Worm (Caenorhabditis elegans) whole organism, young adult: ENCODE measurements around the gene M02D8.2.

Experiments
- C06A6.2 ChIP-seq: fragments of 200-800 bp; sonication (Bioruptor generic); conservative IDR thresholded peaks from 2 replicates; pipeline ENCODE4 v1.3.6; 2022; ENCODE audit warnings: missing genetic modification characterization, missing compliant biosample characterization
- F22D6.2 ChIP-seq: sonication (generic microtip); optimal IDR thresholded peaks from 2 replicates; lab custom pipeline; 2016; ENCODE audit warnings: mild to moderate bottlenecking, missing genetic modification characterization, missing compliant biosample characterization
- F39B2.1 ChIP-seq: fragments of 200-800 bp; sonication (Bioruptor generic); IDR thresholded peaks from 2 replicates; pipeline ENCODE4 v1.3.6; 2022; ENCODE audit warnings: missing genetic modification reagents, missing genetic modification characterization, missing compliant biosample characterization
- F49E8.2 ChIP-seq: sonication (generic microtip); optimal IDR thresholded peaks from 3 replicates; lab custom pipeline; 2017; ENCODE audit warnings: missing genetic modification characterization, mild to moderate bottlenecking, missing compliant biosample characterization, antibody characterized with exemption, moderate library complexity; ENCODE audit not compliant: insufficient read depth
- F52B5.7 ChIP-seq: sonication (generic microtip); optimal IDR thresholded peaks from 2 replicates; lab custom pipeline; 2016; ENCODE audit warnings: mild to moderate bottlenecking, missing genetic modification characterization, missing compliant biosample characterization
- Y53F4B.3 ChIP-seq: fragments of 200-800 bp; sonication (Bioruptor generic); IDR thresholded peaks from 2 replicates; pipeline ENCODE4 v1.3.6; 2022; ENCODE audit warnings: missing genetic modification reagents, missing genetic modification characterization, missing compliant biosample characterization
- Y56A3A.18 ChIP-seq: fragments of 200-800 bp; sonication (Bioruptor generic); IDR thresholded peaks from 2 replicates; pipeline ENCODE4 v1.3.6; 2022; ENCODE audit warnings: missing genetic modification reagents, missing genetic modification characterization, missing compliant biosample characterization
- cebp-1 ChIP-seq, 2 experiments: fragments of 200-800 bp in 1 of 2; sonication (Bioruptor generic) in 1 of 2; sonication (generic microtip) in 1 of 2; IDR thresholded peaks in 1 of 2; optimal IDR thresholded peaks in 1 of 2; 2 replicates each; pipeline versions ENCODE4 v1.3.6 to Lab custom; 2017 to 2022; ENCODE audit warnings: missing compliant biosample characterization in 2 of 2, missing genetic modification characterization in 2 of 2, mild to moderate bottlenecking in 1 of 2, missing genetic modification reagents in 1 of 2, moderate library complexity in 1 of 2
- ceh-58 ChIP-seq: fragments of 200-800 bp; sonication (Bioruptor generic); IDR thresholded peaks from 2 replicates; pipeline ENCODE4 v1.3.6; 2022; ENCODE audit warnings: missing genetic modification characterization, missing compliant biosample characterization
- ceh-79 ChIP-seq: sonication (generic microtip); optimal IDR thresholded peaks from 2 replicates; lab custom pipeline; 2017; ENCODE audit warnings: mild to moderate bottlenecking, missing genetic modification characterization, missing compliant biosample characterization
- dox-1 ChIP-seq: fragments of 200-800 bp; sonication (Bioruptor generic); IDR thresholded peaks from 2 replicates; pipeline ENCODE4 v1.3.6; 2022; ENCODE audit warnings: missing genetic modification reagents, missing genetic modification characterization, missing compliant biosample characterization
- dpff-1 ChIP-seq: sonication (generic microtip); optimal IDR thresholded peaks from 2 replicates; lab custom pipeline; 2017; ENCODE audit warnings: mild to moderate bottlenecking, missing genetic modification characterization, missing compliant biosample characterization
- egl-18 ChIP-seq: fragments of 200-800 bp; sonication (Bioruptor generic); IDR thresholded peaks from 2 replicates; pipeline ENCODE4 v1.3.6; 2022; ENCODE audit warnings: missing genetic modification reagents, missing genetic modification characterization, missing compliant biosample characterization
- egrh-3 ChIP-seq: fragments of 200-800 bp; sonication (Bioruptor generic); IDR thresholded peaks from 2 replicates; pipeline ENCODE4 v1.3.6; 2022; ENCODE audit warnings: missing genetic modification reagents, missing genetic modification characterization, missing compliant biosample characterization
- fkh-3 ChIP-seq: sonication (generic microtip); optimal IDR thresholded peaks from 2 replicates; lab custom pipeline; 2016; ENCODE audit warnings: mild to moderate bottlenecking, missing genetic modification characterization, missing compliant biosample characterization
- hmg-1.2 ChIP-seq: fragments of 200-800 bp; sonication (Bioruptor generic); IDR thresholded peaks from 2 replicates; pipeline ENCODE4 v1.3.6; 2022; ENCODE audit warnings: missing genetic modification reagents, missing genetic modification characterization, missing compliant biosample characterization
- hrde-1 ChIP-seq: sonication (generic microtip); optimal IDR thresholded peaks from 2 replicates; lab custom pipeline; 2016; ENCODE audit warnings: missing genetic modification characterization, mild to moderate bottlenecking, missing compliant biosample characterization, moderate library complexity, missing genotype, missing genetic modification reagents, borderline replicate concordance
- lag-1 ChIP-seq: fragments of 200-800 bp; sonication (Bioruptor generic); IDR thresholded peaks from 2 replicates; pipeline ENCODE4 v1.3.6; 2022; ENCODE audit warnings: missing genetic modification reagents, missing genetic modification characterization, missing compliant biosample characterization
- let-607 ChIP-seq, 2 experiments: fragments of 200-800 bp in 1 of 2; sonication (Bioruptor generic) in 1 of 2; sonication (generic microtip) in 1 of 2; optimal IDR thresholded peaks; 2 replicates each; lab custom pipeline; 2016 to 2018; ENCODE audit warnings: mild to moderate bottlenecking in 2 of 2, missing compliant biosample characterization in 2 of 2, missing genetic modification characterization in 2 of 2, moderate library complexity in 2 of 2, missing genotype in 1 of 2
- lin-26 ChIP-seq: fragments of 200-800 bp; sonication (Bioruptor generic); IDR thresholded peaks from 2 replicates; pipeline ENCODE4 v1.3.6; 2022; ENCODE audit warnings: missing genetic modification reagents, missing genetic modification characterization, missing compliant biosample characterization
- lin-35 ChIP-seq, 3 experiments: fragments of 150-350 bp in 2 of 3; sonication (generic microtip) in 1 of 3; optimal IDR thresholded peaks; 2 replicates each; lab custom pipeline; 2014 to 2018; ENCODE audit warnings: missing biosample characterization in 3 of 3, missing genetic modification characterization in 3 of 3, missing genetic modification reagents in 3 of 3
- nfya-1 ChIP-seq: sonication (generic microtip); optimal IDR thresholded peaks from 2 replicates; lab custom pipeline; 2017; ENCODE audit warnings: antibody characterized with exemption, missing compliant biosample characterization, missing genetic modification characterization, borderline replicate concordance; ENCODE audit not compliant: insufficient read depth
- nhr-80 ChIP-seq: sonication (generic microtip); optimal IDR thresholded peaks from 2 replicates; lab custom pipeline; 2016; ENCODE audit warnings: missing genetic modification characterization, missing compliant biosample characterization
- somi-1 ChIP-seq: fragments of 200-800 bp; sonication (Bioruptor generic); optimal IDR thresholded peaks from 2 replicates; lab custom pipeline; 2018; ENCODE audit warnings: mild to moderate bottlenecking, missing genetic modification characterization, missing compliant biosample characterization
- sptf-2 ChIP-seq: fragments of 200-800 bp; sonication (Bioruptor generic); optimal IDR thresholded peaks from 2 replicates; lab custom pipeline; 2018; ENCODE audit warnings: mild to moderate bottlenecking, missing genetic modification characterization, missing compliant biosample characterization
- tbx-9 ChIP-seq: sonication (generic microtip); optimal IDR thresholded peaks from 2 replicates; lab custom pipeline; 2016; ENCODE audit warnings: borderline replicate concordance, missing genetic modification characterization, inconsistent platforms, missing compliant biosample characterization
- tlf-1 ChIP-seq: fragments of 200-800 bp; sonication (Bioruptor generic); optimal IDR thresholded peaks from 2 replicates; lab custom pipeline; 2018; ENCODE audit warnings: mild to moderate bottlenecking, missing genetic modification characterization, missing compliant biosample characterization
- xnd-1 ChIP-seq: sonication (generic microtip); optimal IDR thresholded peaks from 2 replicates; lab custom pipeline; 2016; ENCODE audit warnings: missing genotype, missing genetic modification reagents, missing genetic modification characterization, missing compliant biosample characterization
- ztf-3 ChIP-seq: fragments of 200-800 bp; sonication (Bioruptor generic); optimal IDR thresholded peaks from 2 replicates; lab custom pipeline; 2018; ENCODE audit warnings: mild to moderate bottlenecking, missing genetic modification characterization, missing compliant biosample characterization

Gene M02D8.2

DNA sequence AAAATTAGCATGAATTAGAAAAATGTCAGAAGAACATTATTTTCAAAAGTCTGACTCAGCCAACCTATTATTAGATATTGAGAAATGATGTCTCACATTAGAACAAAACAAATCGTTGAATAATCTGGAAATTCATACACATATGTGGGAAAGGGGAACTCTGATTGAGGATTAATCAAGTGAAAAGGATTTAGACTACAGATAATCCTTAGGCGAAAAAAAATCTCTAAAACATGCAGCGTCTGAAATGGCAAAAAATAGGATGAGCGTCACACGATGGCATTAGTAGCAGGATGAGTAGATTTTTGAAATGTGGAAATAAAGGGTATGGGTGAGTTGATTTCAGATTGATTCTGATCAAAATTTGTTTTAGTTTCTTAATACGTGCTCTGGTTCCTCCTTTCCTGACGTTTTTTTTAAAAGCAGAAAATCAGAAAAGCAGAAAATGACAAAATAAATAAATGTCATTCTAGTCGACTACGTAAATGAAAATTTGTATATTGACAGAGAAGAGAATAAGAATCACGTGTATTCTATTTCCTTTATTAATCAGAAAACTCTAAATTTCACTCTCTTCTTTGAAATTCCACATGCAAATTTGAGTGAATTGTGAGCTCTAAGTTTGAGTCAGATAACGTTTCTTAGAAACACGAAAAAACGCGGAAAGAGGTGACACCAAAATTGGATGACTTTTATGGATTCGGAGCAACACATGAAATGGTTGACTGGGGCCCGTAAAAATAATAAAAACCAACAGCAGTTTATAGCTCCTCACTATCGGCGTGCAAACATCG lies 4.9 kb downstream of the M02D8.2 start:
- TF ChIP-seq lag-1 (GFP tag; lab: Robert Waterston, UW), result no peak
- TF ChIP-seq dpff-1 (tag; lab: Kevin White, UChicago), result no peak
- no peak for TF ChIP-seq egrh-3
- TF ChIP-seq C06A6.2, result no peak
- TF ChIP-seq F52B5.7 (tag; lab: Kevin White, UChicago), result no peak
- TF ChIP-seq tbx-9 (tag; lab: Kevin White, UChicago), result no peak
- TF ChIP-seq fkh-3 (tag; lab: Kevin White, UChicago), result no peak
- TF ChIP-seq F39B2.1, result no peak
- TF ChIP-seq F49E8.2 (tag; lab: Kevin White, UChicago), result no peak
- no peak for TF ChIP-seq nfya-1 (tag; lab: Kevin White, UChicago)
- no peak for TF ChIP-seq F22D6.2 (tag; lab: Kevin White, UChicago)
- no peak for TF ChIP-seq nhr-80 (tag; lab: Kevin White, UChicago)
- TF ChIP-seq ceh-79 (tag; lab: Kevin White, UChicago), result no peak
- TF ChIP-seq ceh-58 (GFP tag; lab: Robert Waterston, UW), result no peak

DNA sequence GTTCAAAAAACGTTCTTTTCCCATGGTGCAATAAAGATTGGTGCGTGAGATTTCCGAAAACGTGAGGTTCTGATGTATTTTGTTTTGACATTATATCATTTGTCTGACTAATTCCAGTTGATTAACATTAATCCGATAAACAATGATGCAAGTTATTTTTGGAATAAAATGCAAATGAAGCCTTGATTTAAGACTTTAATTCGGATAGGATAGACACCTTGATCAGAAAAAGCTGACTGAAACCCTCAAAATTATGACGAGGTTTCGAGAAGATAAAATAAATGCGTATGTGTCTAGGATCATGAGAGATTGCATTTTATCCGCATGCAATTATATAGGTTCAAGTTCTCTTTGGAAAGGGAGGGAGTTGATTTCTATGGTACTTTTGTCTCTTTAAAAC lies 6.1 kb downstream of the M02D8.2 start:
- no peak for TF ChIP-seq lin-35 (GFP tag; optimal IDR thresholded peaks at IDR 0.05; lab: Kevin White, UChicago)
- no peak for TF ChIP-seq Y56A3A.18
- no peak for TF ChIP-seq hmg-1.2 (GFP tag; lab: Robert Waterston, UW)
- no peak for TF ChIP-seq F49E8.2 (tag; lab: Kevin White, UChicago)
- TF ChIP-seq hrde-1 (tag; lab: Kevin White, UChicago), result no peak
- TF ChIP-seq ztf-3, result no peak

DNA sequence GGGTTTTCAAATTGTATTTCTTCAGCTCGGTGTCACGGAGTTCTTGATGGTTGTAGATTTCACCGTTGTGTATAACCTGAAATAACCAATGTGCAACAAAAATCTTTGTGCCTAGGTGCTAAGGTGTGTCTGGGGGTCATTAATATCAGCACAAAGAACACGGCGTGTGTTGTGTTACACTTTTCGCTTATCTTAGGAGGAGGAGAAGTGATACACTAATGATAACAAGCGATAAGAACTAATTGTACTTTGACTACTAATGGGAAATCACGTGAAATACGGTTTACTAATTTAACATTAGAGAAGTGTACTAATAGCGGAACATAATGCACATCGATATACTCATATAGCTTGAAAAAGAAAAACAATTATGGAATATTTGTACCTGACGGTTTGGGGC lies 10.7 kb downstream of the M02D8.2 start:
- TF ChIP-seq somi-1 (GFP tag; lab: Kevin White, UChicago), result no peak
- no peak for TF ChIP-seq cebp-1 (GFP tag; IDR thresholded peaks at IDR 0.05; lab: Robert Waterston, UW)
- TF ChIP-seq cebp-1 (tag; optimal IDR thresholded peaks at IDR 0.05; lab: Kevin White, UChicago), result peak; percentile 4
- peak; percentile 63 for TF ChIP-seq nhr-80 (tag; lab: Kevin White, UChicago)
- no peak for TF ChIP-seq let-607 (tag; optimal IDR thresholded peaks at IDR 0.05; lab: Kevin White, UChicago)
- no peak for TF ChIP-seq tlf-1 (GFP tag; lab: Kevin White, UChicago)

DNA sequence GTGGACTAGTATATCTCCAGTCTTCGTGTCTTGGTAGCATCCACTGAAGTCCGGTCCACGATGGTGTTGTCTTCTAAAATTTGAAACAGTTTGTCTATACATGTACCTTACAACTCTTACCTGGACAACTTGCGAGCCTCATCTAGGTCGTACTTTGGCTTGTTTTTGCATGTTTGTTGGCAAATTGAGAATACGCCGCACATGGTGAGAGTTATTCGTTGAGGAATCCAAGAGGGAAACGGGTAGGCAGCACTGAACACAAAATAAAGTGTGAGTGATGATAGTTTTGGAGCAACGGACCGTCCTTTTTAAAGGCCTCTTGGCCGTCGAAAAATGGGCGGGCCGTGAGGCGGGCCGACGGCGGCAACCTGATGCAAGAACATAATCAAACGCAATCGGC lies 11.2 kb downstream of the M02D8.2 start, which contains the start of gene asns-2:
Gene asns-2 (minus strand): TSS at position 282 of the 400 bp plus-strand sequence.
- no peak for TF ChIP-seq sptf-2 (GFP tag; lab: Kevin White, UChicago)
- no peak for TF ChIP-seq egl-18 (GFP tag; lab: Robert Waterston, UW)
- no peak for TF ChIP-seq xnd-1 (tag; lab: Kevin White, UChicago)
- TF ChIP-seq Y53F4B.3 (GFP tag; lab: Robert Waterston, UW), result no peak

DNA sequence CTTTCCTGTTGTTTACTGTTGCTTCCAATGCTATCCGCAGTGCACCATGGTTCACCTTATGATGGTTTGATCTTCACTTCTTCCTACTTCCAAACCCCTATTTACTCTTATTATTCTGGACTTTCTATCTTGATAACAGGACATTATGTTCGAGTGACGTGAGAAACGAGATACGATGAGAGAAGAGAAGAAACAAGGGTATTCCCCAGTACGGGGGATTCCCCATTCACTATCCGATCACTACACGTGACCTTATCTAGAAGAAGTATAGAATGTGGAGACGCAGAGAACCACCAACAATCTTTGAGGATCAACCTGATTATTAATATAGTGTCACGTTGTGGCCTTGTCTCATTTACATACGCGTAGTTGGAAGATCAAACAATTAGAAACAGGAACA lies 13.1 kb downstream of the M02D8.2 start:
- TF ChIP-seq dox-1 (GFP tag; lab: Robert Waterston, UW), result no peak
- 0 out of 2 replicates have a peak, but pooled peaks have one; percentile 37 for TF ChIP-seq lin-26 (GFP tag; lab: Robert Waterston, UW)
